Fruit fly (Drosophila melanogaster): ENCODE results near the gene FRG1.

DNA sequence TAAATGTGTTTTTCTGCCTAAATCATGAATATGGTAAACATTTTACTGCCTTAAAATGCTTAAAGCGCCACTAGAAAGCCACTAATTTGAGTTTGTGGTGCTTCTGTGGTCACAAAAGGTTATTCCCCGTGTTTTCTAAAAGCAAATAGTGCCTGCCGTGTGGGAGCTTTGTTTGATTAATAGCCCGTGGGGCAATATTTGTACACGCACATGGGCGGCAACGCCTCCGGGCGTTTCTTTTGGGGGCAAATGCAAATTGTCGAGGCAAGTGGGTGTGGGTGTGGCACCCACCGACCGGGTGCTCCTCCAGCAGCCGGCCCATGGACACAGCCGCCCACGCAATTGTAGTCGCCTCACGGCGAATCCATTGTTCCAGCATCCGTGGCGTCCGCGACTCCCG lies 20.9 kb downstream of the FRG1 start:
- TF ChIP-seq CG11617 (GFP tag; optimal IDR thresholded peaks at IDR 0.05) (no peak), cic (GFP tag; optimal IDR thresholded peaks at IDR 0.05) (no peak), kay (GFP tag; ENCODE audit: borderline replicate concordance) (no peak)
